Fruit fly (Drosophila melanogaster): ENCODE results near the gene CG14106.

Gene CG14106

DNA sequence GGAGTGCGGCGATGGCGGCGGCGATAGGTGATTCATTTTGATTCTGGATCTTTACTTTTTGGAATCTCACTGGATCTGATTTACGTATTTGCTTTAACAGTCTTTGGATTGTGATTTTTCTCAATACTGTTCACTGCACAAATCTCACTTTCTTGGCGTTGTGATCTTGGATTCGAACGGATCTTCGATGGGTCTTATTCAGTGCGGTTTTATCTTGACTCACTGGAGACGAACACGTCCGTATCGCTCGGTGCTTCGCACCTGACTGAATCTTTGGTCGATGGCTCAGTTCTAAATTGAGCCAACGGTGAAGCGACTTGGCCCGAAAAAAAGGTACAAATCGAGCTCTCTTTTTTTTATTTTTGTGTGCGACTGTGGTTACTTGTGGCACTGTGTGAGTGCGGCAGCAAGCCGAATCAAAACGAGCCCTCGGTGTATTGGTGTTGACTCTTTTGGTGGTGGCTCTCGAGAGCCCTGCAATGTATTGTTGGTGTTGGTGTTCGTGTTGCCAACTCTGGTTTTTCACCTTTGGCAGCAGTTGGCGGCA lies 24.5 kb downstream of the CG14106 start, which contains the start of gene sens (continued):
- TF ChIP-seq Mad (GFP tag; optimal IDR thresholded peaks at IDR 0.05), result no peak
- peak; percentile 93 for TF ChIP-seq sens (GFP tag)
- TF ChIP-seq CG10147 (GFP tag; optimal IDR thresholded peaks at IDR 0.05), result no peak
- TF ChIP-seq Poxn (GFP tag; IDR thresholded peaks at IDR 0.05), result no peak
- TF ChIP-seq seq (GFP tag; IDR thresholded peaks at IDR 0.05), result no peak
- TF ChIP-seq cg (GFP tag; optimal IDR thresholded peaks at IDR 0.05), result peak; percentile 82
- no peak for TF ChIP-seq repo (GFP tag; optimal IDR thresholded peaks at IDR 0.05)
- TF ChIP-seq tup (GFP tag; optimal IDR thresholded peaks at IDR 0.05), result no peak
- TF ChIP-seq Taf1 (GFP tag; IDR thresholded peaks at IDR 0.05), result no peak
- no peak for TF ChIP-seq ara (GFP tag; IDR thresholded peaks at IDR 0.05)
- peak; percentile 92 for TF ChIP-seq Nf-YB (GFP tag; optimal IDR thresholded peaks at IDR 0.05)
- no peak for TF ChIP-seq Side (GFP tag; optimal IDR thresholded peaks at IDR 0.05)
- TF ChIP-seq CG17829 (tag; optimal IDR thresholded peaks at IDR 0.05), result peak; percentile 64
- peak; percentile 49 for TF ChIP-seq CG8388 (GFP tag; optimal IDR thresholded peaks at IDR 0.05)
- no peak for TF ChIP-seq Sry-β (GFP tag; optimal IDR thresholded peaks at IDR 0.05)
- TF ChIP-seq pho (GFP tag; optimal IDR thresholded peaks at IDR 0.05), result no peak
- TF ChIP-seq wdn (GFP tag; IDR thresholded peaks at IDR 0.05), result no peak
- peak; percentile 81 for TF ChIP-seq Jarid2 (GFP tag; optimal IDR thresholded peaks at IDR 0.05)
- peak in 1 of 2 experiments; percentile 11 for TF ChIP-seq Trl (optimal IDR thresholded peaks at IDR 0.05)
- no peak for TF ChIP-seq Trl (GFP tag; optimal IDR thresholded peaks at IDR 0.05)
- TF ChIP-seq CG4404 (GFP tag; IDR thresholded peaks at IDR 0.05), result no peak
- TF ChIP-seq Ets97D (GFP tag; optimal IDR thresholded peaks at IDR 0.05), result no peak
- no peak for TF ChIP-seq dpn (GFP tag; optimal IDR thresholded peaks at IDR 0.05)
- no peak for TF ChIP-seq trh (GFP tag; optimal IDR thresholded peaks at IDR 0.05)
- TF ChIP-seq H15 (GFP tag; IDR thresholded peaks at IDR 0.05), result no peak
- TF ChIP-seq Nf-YC (tag; optimal IDR thresholded peaks at IDR 0.05), result peak; percentile 87
- TF ChIP-seq az2 (GFP tag; optimal IDR thresholded peaks at IDR 0.05), result no peak
- no peak for TF ChIP-seq p53 (GFP tag; optimal IDR thresholded peaks at IDR 0.05)
- TF ChIP-seq tio (GFP tag; optimal IDR thresholded peaks at IDR 0.05), result no peak
- no peak for TF ChIP-seq Gug (GFP tag; IDR thresholded peaks at IDR 0.05)
- TF ChIP-seq CG5180 (GFP tag; optimal IDR thresholded peaks at IDR 0.05), result peak; percentile 7
- TF ChIP-seq amos (GFP tag; IDR thresholded peaks at IDR 0.05; ENCODE audit: partially characterized antibody), result no peak
- TF ChIP-seq CG34376 (GFP tag; optimal IDR thresholded peaks at IDR 0.05), result no peak
- TF ChIP-seq ab (GFP tag; optimal IDR thresholded peaks at IDR 0.05), result no peak
- TF ChIP-seq kni (GFP tag; optimal IDR thresholded peaks at IDR 0.05), result peak; percentile 45
- no peak for TF ChIP-seq CG9797 (GFP tag; optimal IDR thresholded peaks at IDR 0.05)
- no peak for TF ChIP-seq hbn (GFP tag; IDR thresholded peaks at IDR 0.05; ENCODE audit: partially characterized antibody)
- no peak for TF ChIP-seq exex (tag; optimal IDR thresholded peaks at IDR 0.05)
- TF ChIP-seq dati (GFP tag; IDR thresholded peaks at IDR 0.05), result no peak
- TF ChIP-seq Bgb (GFP tag; IDR thresholded peaks at IDR 0.05; ENCODE audit: partially characterized antibody), result no peak
- no peak for TF ChIP-seq zfh2 (GFP tag; optimal IDR thresholded peaks at IDR 0.05)
- TF ChIP-seq CG9215 (GFP tag; IDR thresholded peaks at IDR 0.05), result no peak

DNA sequence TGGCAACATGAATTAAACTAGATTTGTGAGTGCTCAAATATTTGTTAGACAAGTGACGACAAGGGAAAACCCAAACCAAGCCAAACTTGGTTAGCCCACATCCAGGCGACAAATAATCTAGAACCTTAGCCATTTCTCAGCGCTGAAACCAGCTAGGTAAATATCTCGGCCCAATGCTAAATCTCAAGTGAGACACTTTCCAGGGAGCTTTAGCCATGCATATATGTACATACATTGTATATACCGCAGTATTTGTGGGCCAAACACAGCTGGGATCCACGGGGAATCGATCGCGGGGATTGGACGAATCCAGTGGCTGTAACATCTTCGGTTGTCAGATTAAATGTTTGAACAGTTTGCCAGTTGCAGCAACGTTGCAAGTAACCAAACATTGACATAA lies 27.8 kb downstream of the CG14106 start:
- TF ChIP-seq Ets65A (GFP tag), result peak; percentile 35
- peak; percentile 91 for TF ChIP-seq sens (GFP tag)
- no peak for TF ChIP-seq CG7745 (tag; optimal IDR thresholded peaks at IDR 0.05)
- TF ChIP-seq Med (GFP tag), result peak; percentile 31
- peak; percentile 25 for TF ChIP-seq CG1603 (tag; optimal IDR thresholded peaks at IDR 0.05)
- TF ChIP-seq fd64A (GFP tag; optimal IDR thresholded peaks at IDR 0.05), result peak; percentile 13
- TF ChIP-seq Meics (GFP tag; optimal IDR thresholded peaks at IDR 0.05), result peak; percentile 19
- TF ChIP-seq ATbp (GFP tag; optimal IDR thresholded peaks at IDR 0.05), result peak; percentile 26
- TF ChIP-seq CHES-1-like (GFP tag; optimal IDR thresholded peaks at IDR 0.05), result no peak
